Fruit fly (Drosophila melanogaster): ENCODE measurements around the gene Gcn2.

Gene Gcn2

DNA sequence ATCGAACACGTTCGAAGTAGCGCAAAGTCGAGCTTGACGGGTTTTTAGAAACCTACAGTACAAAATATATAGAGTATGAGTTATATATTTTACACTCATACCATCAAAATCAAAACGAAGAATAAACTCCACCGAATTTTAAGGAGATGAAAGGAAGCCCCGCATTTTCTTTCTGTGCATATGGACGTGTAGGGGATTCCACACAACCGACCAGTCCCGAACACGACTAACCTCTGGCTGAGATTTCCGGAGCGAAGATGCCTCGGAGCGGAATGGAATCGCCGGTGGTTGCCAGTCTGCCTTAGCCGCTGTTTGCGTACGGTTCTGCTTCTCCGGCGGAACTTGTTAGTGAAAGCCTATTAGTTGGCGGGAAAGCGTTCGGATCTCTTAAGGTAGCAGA lies 11.4 kb upstream of the Gcn2 start (continued):
- TF ChIP-seq CG14014 (GFP tag; IDR thresholded peaks at IDR 0.05) (peak; percentile 97), Atf-2 (GFP tag; optimal IDR thresholded peaks at IDR 0.05) (peak; percentile 95), emc (GFP tag; optimal IDR thresholded peaks at IDR 0.05) (peak; percentile 95), esg (GFP tag; conservative IDR thresholded peaks at IDR 0.05) (peak; percentile 97), CG7928 (GFP tag; optimal IDR thresholded peaks at IDR 0.05) (peak; percentile 77), hbn (GFP tag; IDR thresholded peaks at IDR 0.05; ENCODE audit: partially characterized antibody) (no peak), CG10543 (GFP tag; optimal IDR thresholded peaks at IDR 0.05) (peak; percentile 83), CG6272 (GFP tag; IDR thresholded peaks at IDR 0.05) (peak; percentile 98), Antp (GFP tag; optimal IDR thresholded peaks at IDR 0.05) (peak; percentile 98), H2.0 (GFP tag; IDR thresholded peaks at IDR 0.05) (peak; percentile 97), CG3838 (GFP tag; optimal IDR thresholded peaks at IDR 0.05) (peak; percentile 95), CG6175 (GFP tag; IDR thresholded peaks at IDR 0.05) (peak; percentile 97), slbo (GFP tag; IDR thresholded peaks at IDR 0.05) (peak; percentile 99), CG7839 (tag; optimal IDR thresholded peaks at IDR 0.05) (peak; percentile 97), Xrp1 (GFP tag; IDR thresholded peaks at IDR 0.05) (peak; percentile 98), CG4328 (GFP tag; optimal IDR thresholded peaks at IDR 0.05) (peak; percentile 79), CG10366 (GFP tag; IDR thresholded peaks at IDR 0.05) (peak; percentile 97), HmgD (GFP tag; optimal IDR thresholded peaks at IDR 0.05) (peak; percentile 94), h (optimal IDR thresholded peaks at IDR 0.05) (no peak), pros (GFP tag; optimal IDR thresholded peaks at IDR 0.05) (peak; percentile 15), chinmo (GFP tag; IDR thresholded peaks at IDR 0.05; ENCODE audit: partially characterized antibody) (0 out of 4 replicates have a peak, but pooled peaks have one; percentile 32), D (optimal IDR thresholded peaks at IDR 0.05) (no peak), D (GFP tag; optimal IDR thresholded peaks at IDR 0.05) (peak; percentile 92), CG31224 (GFP tag; IDR thresholded peaks at IDR 0.05) (peak; percentile 95), Oaz (GFP tag; IDR thresholded peaks at IDR 0.05) (peak; percentile 95), gem (tag; optimal IDR thresholded peaks at IDR 0.05) (peak; percentile 99), CG1647 (GFP tag; optimal IDR thresholded peaks at IDR 0.05) (peak; percentile 96), CG33213 (GFP tag; optimal IDR thresholded peaks at IDR 0.05) (peak; percentile 95)

- no peak for TF ChIP-seq Dbx (GFP tag; IDR thresholded peaks at IDR 0.05)
- no peak for TF ChIP-seq danr (GFP tag; IDR thresholded peaks at IDR 0.05)
- TF ChIP-seq nom (GFP tag; optimal IDR thresholded peaks at IDR 0.05) = no peak
- TF ChIP-seq sr (GFP tag; IDR thresholded peaks at IDR 0.05) = 0 out of 3 replicates have a peak, but pooled peaks have one; percentile 13
- TF ChIP-seq Ssrp (tag; optimal IDR thresholded peaks at IDR 0.05) = no peak
- TF ChIP-seq CG13894 (tag; optimal IDR thresholded peaks at IDR 0.05) = peak; percentile 10
- peak; percentile 60 for TF ChIP-seq CG12769 (tag; optimal IDR thresholded peaks at IDR 0.05)
- TF ChIP-seq HmgD (GFP tag; optimal IDR thresholded peaks at IDR 0.05) = no peak
- TF ChIP-seq chinmo (GFP tag; IDR thresholded peaks at IDR 0.05; ENCODE audit: partially characterized antibody) = peak; percentile 65; the same call in 1 of the 4 replicates
- TF ChIP-seq vvl (GFP tag; IDR thresholded peaks at IDR 0.05) = peak; percentile 83
- no peak for TF ChIP-seq bsh (GFP tag; optimal IDR thresholded peaks at IDR 0.05)
- TF ChIP-seq Jarid2 (GFP tag; optimal IDR thresholded peaks at IDR 0.05) = no peak
- TF ChIP-seq cwo (GFP tag; optimal IDR thresholded peaks at IDR 0.05) = peak; percentile 74
- peak; percentile 38 for TF ChIP-seq crol (GFP tag; IDR thresholded peaks at IDR 0.05)
Measured at dm6 chr3R:31385820-31386330, 9.6 kb upstream of the Gcn2 start.

All from whole organism, embryonic.